Fruit fly (Drosophila melanogaster) whole organism, embryonic: ENCODE results near the gene CG32137.
A peak's percentile ranks its signal among the peaks of the same experiment; 100 is the strongest.

ENCODE experiments used
- B-H1 ChIP-seq: fragments of 200-800 bp; sonication (Bioruptor generic); IDR thresholded peaks from 3 replicates; pipeline ENCODE4 v1.3.6; 2022; ENCODE audit warnings: missing biosample characterization, missing genetic modification characterization
- CG13775 ChIP-seq: fragments of 200-800 bp; sonication (Bioruptor generic); optimal IDR thresholded peaks from 3 replicates; lab custom pipeline; 2017; ENCODE audit warnings: missing biosample characterization, mild to moderate bottlenecking, missing genetic modification characterization
- CG14441 ChIP-seq: fragments of 200-800 bp; sonication (Bioruptor generic); IDR thresholded peaks from 2 replicates; pipeline ENCODE4 v1.3.6; 2022; ENCODE audit warnings: missing biosample characterization, missing genetic modification characterization
- CG14860 ChIP-seq: fragments of 200-800 bp; sonication (Bioruptor generic); IDR thresholded peaks from 3 replicates; pipeline ENCODE4 v1.3.6; 2022; ENCODE audit warnings: missing biosample characterization, missing genetic modification characterization; ENCODE audit not compliant: partially characterized antibody
- CG17328 ChIP-seq: fragments of 200-800 bp; sonication (Bioruptor generic); IDR thresholded peaks from 2 replicates; pipeline ENCODE4 v1.3.6; 2022; ENCODE audit warnings: missing biosample characterization, missing genetic modification characterization
- CG34376 ChIP-seq: fragments of 200-800 bp; sonication (Bioruptor generic); optimal IDR thresholded peaks from 2 replicates; lab custom pipeline; 2018; ENCODE audit warnings: missing biosample characterization, mild to moderate bottlenecking, missing genetic modification characterization
- CG4730 ChIP-seq: fragments of 200-800 bp; sonication (Bioruptor generic); IDR thresholded peaks from 2 replicates; pipeline ENCODE4 v1.3.6; 2022; ENCODE audit warnings: missing biosample characterization, missing genetic modification characterization
- CG5953 ChIP-seq: fragments of 200-800 bp; sonication (Bioruptor generic); IDR thresholded peaks from 2 replicates; pipeline ENCODE4 v1.3.6; 2022; ENCODE audit warnings: missing biosample characterization, missing genetic modification characterization
- CG7839 ChIP-seq: fragments of 200-800 bp; sonication (Bioruptor generic); optimal IDR thresholded peaks from 3 replicates; lab custom pipeline; 2018; ENCODE audit warnings: missing biosample characterization, mild to moderate bottlenecking, missing genetic modification characterization, moderate library complexity
- CG8359 ChIP-seq: fragments of 200-800 bp; sonication (Bioruptor generic); optimal IDR thresholded peaks from 2 replicates; lab custom pipeline; 2017; ENCODE audit warnings: missing biosample characterization, mild to moderate bottlenecking, missing genetic modification characterization, borderline replicate concordance
- CG9437 ChIP-seq: fragments of 200-800 bp; sonication (Bioruptor generic); optimal IDR thresholded peaks from 2 replicates; lab custom pipeline; 2018; ENCODE audit warnings: missing biosample characterization, mild to moderate bottlenecking, missing genetic modification characterization
- Dfd ChIP-seq, 2 experiments: fragments of >200 bp; optimal IDR thresholded peaks; 2 replicates each; lab custom pipeline; 2017; ENCODE audit warnings: missing biosample characterization in 2 of 2, missing genetic modification characterization in 2 of 2
- Ets65A ChIP-seq: fragments of 200-800 bp; sonication (Bioruptor generic); peaks from one replicate; lab custom pipeline; 2016; ENCODE audit warnings: missing biosample characterization, missing genetic modification characterization
- H15 ChIP-seq: fragments of 200-800 bp; sonication (Bioruptor generic); IDR thresholded peaks from 3 replicates; pipeline ENCODE4 v1.3.6; 2022; ENCODE audit warnings: missing biosample characterization, missing genetic modification characterization
- Stat92E ChIP-seq, 3 experiments: fragments of >200 bp in 2 of 3; fragments of 200-800 bp in 1 of 3; sonication (Bioruptor generic) in 1 of 3; optimal IDR thresholded peaks; 2 replicates each; lab custom pipeline; 2017 to 2019; ENCODE audit warnings: missing biosample characterization in 3 of 3, missing genetic modification characterization in 3 of 3, mild to moderate bottlenecking in 1 of 3, moderate library complexity in 1 of 3
- Trl ChIP-seq, 3 experiments: fragments of >200 bp in 2 of 3; fragments of 200-800 bp in 1 of 3; sonication (Bioruptor generic) in 1 of 3; optimal IDR thresholded peaks; 2 replicates in 1 of 3; 3 replicates in 2 of 3; lab custom pipeline; 2016 to 2017; ENCODE audit warnings: missing biosample characterization in 1 of 3, missing genetic modification characterization in 1 of 3
- Xbp1 ChIP-seq: fragments of 200-800 bp; sonication (Bioruptor generic); optimal IDR thresholded peaks from 3 replicates; lab custom pipeline; 2016; ENCODE audit warnings: missing biosample characterization, mild to moderate bottlenecking, missing genetic modification characterization
- ara ChIP-seq: fragments of 200-800 bp; sonication (Bioruptor generic); IDR thresholded peaks from 2 replicates; pipeline ENCODE4 v1.3.6; 2022; ENCODE audit warnings: missing biosample characterization, missing genetic modification characterization
- bigmax ChIP-seq: fragments of 200-800 bp; sonication (Bioruptor generic); optimal IDR thresholded peaks from 2 replicates; lab custom pipeline; 2018; ENCODE audit warnings: missing biosample characterization, mild to moderate bottlenecking, missing genetic modification characterization
- chinmo ChIP-seq: fragments of 200-800 bp; sonication (Bioruptor generic); IDR thresholded peaks from 4 replicates; pipeline ENCODE4 v1.3.6; 2022; ENCODE audit warnings: missing biosample characterization, missing genetic modification characterization; ENCODE audit not compliant: partially characterized antibody
- ci ChIP-seq: fragments of 200-800 bp; sonication (Bioruptor generic); IDR thresholded peaks from 3 replicates; pipeline ENCODE4 v1.3.6; 2022; ENCODE audit warnings: missing biosample characterization, missing genetic modification characterization
- dati ChIP-seq: fragments of 200-800 bp; sonication (Bioruptor generic); IDR thresholded peaks from 2 replicates; pipeline ENCODE4 v1.3.6; 2022; ENCODE audit warnings: missing biosample characterization, missing genetic modification characterization
- dpn ChIP-seq, 2 experiments: fragments of 200-800 bp; sonication (Bioruptor generic); optimal IDR thresholded peaks; 3 replicates each; lab custom pipeline; 2016; ENCODE audit warnings: missing biosample characterization in 2 of 2, missing genetic modification characterization in 2 of 2
- ewg ChIP-seq: fragments of 200-800 bp; sonication (Bioruptor generic); optimal IDR thresholded peaks from 3 replicates; lab custom pipeline; 2017; ENCODE audit warnings: mild to moderate bottlenecking, missing biosample characterization, missing genetic modification reagents, missing genetic modification characterization
- fru ChIP-seq: fragments of >200 bp; optimal IDR thresholded peaks from 2 replicates; lab custom pipeline; 2017
- gem ChIP-seq: fragments of 200-800 bp; sonication (Bioruptor generic); optimal IDR thresholded peaks from 2 replicates; lab custom pipeline; 2019; ENCODE audit warnings: missing biosample characterization, mild to moderate bottlenecking, missing genetic modification characterization, moderate library complexity
- hb ChIP-seq: fragments of 200-800 bp; sonication (Bioruptor generic); IDR thresholded peaks from 3 replicates; pipeline ENCODE4 v1.3.6; 2022; ENCODE audit warnings: missing biosample characterization, missing genetic modification characterization; ENCODE audit not compliant: partially characterized antibody
- kay ChIP-seq: fragments of 200-800 bp; sonication (Bioruptor generic); optimal IDR thresholded peaks from 2 replicates; lab custom pipeline; 2016; ENCODE audit warnings: missing biosample characterization, missing genetic modification characterization
- otp ChIP-seq: fragments of 200-800 bp; sonication (Bioruptor generic); IDR thresholded peaks from 3 replicates; pipeline ENCODE4, ENCODE4 v1.3.6; 2022; ENCODE audit warnings: missing biosample characterization, missing genetic modification characterization
- pan ChIP-seq, 4 experiments: fragments of >200 bp in 3 of 4; fragments of 200-800 bp in 1 of 4; sonication (Bioruptor generic) in 1 of 4; optimal IDR thresholded peaks in 3 of 4; IDR thresholded peaks in 1 of 4; 2 replicates each; pipeline versions ENCODE4 v1.3.6 to Lab custom; 2017 to 2022; ENCODE audit warnings: missing biosample characterization in 2 of 4, missing genetic modification characterization in 2 of 4, mixed read lengths in 1 of 4
- pho ChIP-seq: fragments of 200-800 bp; sonication (Bioruptor generic); optimal IDR thresholded peaks from 2 replicates; lab custom pipeline; 2016; ENCODE audit warnings: missing biosample characterization, missing genetic modification characterization
- phol ChIP-seq: fragments of 200-800 bp; sonication (Bioruptor generic); optimal IDR thresholded peaks from 3 replicates; lab custom pipeline; 2018; ENCODE audit warnings: missing biosample characterization, mild to moderate bottlenecking, missing genetic modification characterization, moderate library complexity
- pzg ChIP-seq: fragments of 200-800 bp; sonication (Bioruptor generic); optimal IDR thresholded peaks from 3 replicates; lab custom pipeline; 2018; ENCODE audit warnings: missing biosample characterization, mild to moderate bottlenecking, missing genetic modification characterization, moderate library complexity
- sens ChIP-seq: fragments of 200-800 bp; sonication (Bioruptor generic); peaks from one replicate; lab custom pipeline; 2016; ENCODE audit warnings: missing biosample characterization, missing genetic modification characterization
- sna ChIP-seq: fragments of 200-800 bp; sonication (Bioruptor generic); IDR thresholded peaks from 2 replicates; pipeline ENCODE4 v1.3.6; 2022; ENCODE audit warnings: missing biosample characterization, missing genetic modification characterization; ENCODE audit not compliant: partially characterized antibody
- stwl ChIP-seq: fragments of 200-800 bp; sonication (Bioruptor generic); optimal IDR thresholded peaks from 3 replicates; lab custom pipeline; 2018; ENCODE audit warnings: missing biosample characterization, mild to moderate bottlenecking, missing genetic modification characterization, moderate library complexity
- vvl ChIP-seq: fragments of 200-800 bp; sonication (Bioruptor generic); IDR thresholded peaks from 2 replicates; pipeline ENCODE4 v1.3.6; 2022; ENCODE audit warnings: missing biosample characterization, missing genetic modification characterization
- wek ChIP-seq: fragments of 200-800 bp; sonication (Bioruptor generic); optimal IDR thresholded peaks from 3 replicates; lab custom pipeline; 2018; ENCODE audit warnings: missing biosample characterization, mild to moderate bottlenecking, missing genetic modification characterization, moderate library complexity
- z ChIP-seq: fragments of 200-800 bp; sonication (Bioruptor generic); IDR thresholded peaks from 3 replicates; pipeline ENCODE4 v1.3.6; 2022; ENCODE audit warnings: missing biosample characterization, missing genetic modification characterization
- zfh1 ChIP-seq: fragments of 200-800 bp; sonication (Bioruptor generic); IDR thresholded peaks from 3 replicates; pipeline ENCODE4 v1.3.6; 2022; ENCODE audit warnings: missing biosample characterization, missing genetic modification characterization

The CG32137 gene

DNA sequence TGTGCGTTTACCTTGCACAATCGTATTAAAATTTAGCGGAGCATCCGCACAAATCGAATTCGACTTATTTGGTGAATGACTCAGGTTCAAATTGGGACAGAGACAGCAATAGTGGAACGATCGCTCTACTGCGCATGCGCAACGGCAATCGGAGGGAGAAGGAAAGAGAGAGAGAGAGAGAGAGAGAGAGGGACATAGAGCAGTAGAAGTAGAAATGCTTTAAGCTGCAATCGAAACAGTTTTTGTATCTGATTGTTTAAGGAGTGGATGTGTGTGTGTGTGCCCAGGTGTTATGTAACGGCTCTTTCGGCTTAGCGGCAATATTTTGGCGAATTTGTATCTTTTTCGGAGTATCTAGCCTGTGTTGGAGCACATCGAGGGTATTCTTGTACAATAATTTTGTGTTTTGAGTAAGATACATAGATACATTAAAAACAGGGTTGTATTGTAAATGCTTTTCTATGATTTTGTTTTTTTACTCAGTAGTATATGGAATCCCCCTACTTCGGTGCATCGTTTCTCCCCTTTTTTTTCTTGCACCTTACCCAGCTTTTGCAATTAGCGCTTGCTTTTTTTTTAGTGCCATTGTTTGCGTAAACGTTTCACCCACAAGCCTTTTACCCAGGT, 10.5 kb downstream of the CG32137 start (continued):
- TF ChIP-seq CG9437 (GFP tag; lab: Kevin White, UChicago): no peak
- 0 out of 2 replicates have a peak, but pooled peaks have one; percentile 26 for TF ChIP-seq CG4730
- TF ChIP-seq CG17328: peak; percentile 44; the same call in 1 of the 2 replicates
- peak; percentile 57 for TF ChIP-seq wek (GFP tag; lab: Kevin White, UChicago)
- no peak for TF ChIP-seq CG34376 (GFP tag; lab: Kevin White, UChicago)
- TF ChIP-seq vvl (GFP tag; lab: Robert Waterston, UW): peak; percentile 45; the same call in 1 of the 2 replicates
- TF ChIP-seq B-H1 (GFP tag; lab: Robert Waterston, UW): no peak
- 0 out of 3 replicates have a peak, but pooled peaks have one; percentile 3 for TF ChIP-seq zfh1 (GFP tag; lab: Robert Waterston, UW)
- TF ChIP-seq CG5953 (GFP tag; lab: Robert Waterston, UW): 0 out of 2 replicates have a peak, but pooled peaks have one; percentile 24
- TF ChIP-seq dpn (GFP tag; optimal IDR thresholded peaks at IDR 0.05; lab: Kevin White, UChicago): peak in 1 of 2 experiments; percentile 1
- peak; percentile 3 for TF ChIP-seq CG7839 (tag; lab: Kevin White, UChicago)
- TF ChIP-seq otp (GFP tag; lab: Robert Waterston, UW): no peak
- TF ChIP-seq CG13775: peak; percentile 16
- TF ChIP-seq phol (tag; lab: Kevin White, UChicago): peak; percentile 16
- TF ChIP-seq z: 0 out of 3 replicates have a peak, but pooled peaks have one; percentile 39
- peak; percentile 21 to 48 for TF ChIP-seq Trl (optimal IDR thresholded peaks at IDR 0.05; lab: Kevin White, UChicago)
- no peak for TF ChIP-seq Trl (GFP tag; optimal IDR thresholded peaks at IDR 0.05; lab: Kevin White, UChicago)
- peak; percentile 79 for TF ChIP-seq Ets65A (GFP tag; lab: Kevin White, UChicago)
- peak; percentile 30; the same call in 1 of the 2 replicates for TF ChIP-seq ara (GFP tag; lab: Robert Waterston, UW)
- TF ChIP-seq kay: peak; percentile 77
- peak; percentile 47 for TF ChIP-seq stwl
- 0 out of 3 replicates have a peak, but pooled peaks have one; percentile 51 for TF ChIP-seq ci (GFP tag; lab: Robert Waterston, UW)
- no peak for TF ChIP-seq dati (GFP tag; lab: Robert Waterston, UW)

- no peak for TF ChIP-seq chinmo
- TF ChIP-seq sna: no peak
- TF ChIP-seq Xbp1 (GFP tag; lab: Kevin White, UChicago): no peak
- no peak for TF ChIP-seq pzg (GFP tag; lab: Kevin White, UChicago)
- no peak for TF ChIP-seq Dfd (GFP tag; optimal IDR thresholded peaks at IDR 0.05; lab: Kevin White, UChicago)
- TF ChIP-seq sens (GFP tag; lab: Kevin White, UChicago): no peak
- TF ChIP-seq pan (optimal IDR thresholded peaks at IDR 0.05; lab: Kevin White, UChicago): no peak
- no peak for TF ChIP-seq pan (GFP tag; optimal IDR thresholded peaks at IDR 0.05 in 1 of 2, IDR thresholded peaks at IDR 0.05 in 1 of 2)
- TF ChIP-seq CG14441 (GFP tag; lab: Robert Waterston, UW): no peak
- no peak for TF ChIP-seq pho (GFP tag; lab: Kevin White, UChicago)
- TF ChIP-seq H15 (GFP tag; lab: Robert Waterston, UW): no peak
- TF ChIP-seq bigmax (GFP tag; lab: Kevin White, UChicago): no peak
- TF ChIP-seq fru: no peak
- no peak for TF ChIP-seq CG14860 (GFP tag; lab: Robert Waterston, UW)
- TF ChIP-seq CG8359 (GFP tag; lab: Kevin White, UChicago): no peak
- TF ChIP-seq ewg (GFP tag; lab: Kevin White, UChicago): no peak
- no peak for TF ChIP-seq Stat92E (GFP tag; optimal IDR thresholded peaks at IDR 0.05; lab: Kevin White, UChicago)
- no peak for TF ChIP-seq phol (tag; lab: Kevin White, UChicago)
- no peak for TF ChIP-seq hb (GFP tag; lab: Robert Waterston, UW)
- TF ChIP-seq gem: no peak
Observed at dm6 chr3L:13951564-13951963, 12.5 kb downstream of the CG32137 start.
